Fruit fly (Drosophila melanogaster): ENCODE results near the gene Set8.

DNA sequence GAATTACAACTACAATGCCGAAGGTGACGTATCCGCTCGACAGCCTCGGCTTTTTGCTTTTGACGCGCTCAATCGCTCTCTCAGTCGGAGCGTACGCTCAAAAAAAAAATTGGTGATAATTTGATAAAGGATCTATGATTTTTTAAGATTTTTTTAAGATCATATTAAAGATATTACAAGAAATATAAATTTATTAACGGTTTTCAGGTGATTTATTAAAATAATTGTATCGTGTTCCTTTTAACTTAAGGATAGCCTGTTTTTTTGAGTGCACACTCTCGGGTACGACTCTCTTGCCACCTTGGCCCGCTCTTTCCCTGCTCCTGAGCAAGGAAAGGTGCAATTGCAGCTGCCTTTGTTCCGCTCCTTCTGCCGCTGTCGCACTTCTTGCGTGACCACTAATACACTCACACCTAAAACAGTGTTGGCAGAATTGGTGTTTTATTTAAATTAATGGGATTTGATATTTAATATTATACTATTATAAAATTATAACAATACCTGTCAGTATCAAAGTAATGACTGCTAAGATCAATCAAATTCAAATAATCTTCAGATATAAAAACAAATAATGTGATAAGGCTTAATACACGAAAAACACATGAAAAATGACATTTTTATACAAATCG is 37.8 kb upstream of the Set8 start:
- TF ChIP-seq CG5204 (GFP tag; optimal IDR thresholded peaks at IDR 0.05), result peak; percentile 36
- TF ChIP-seq cic (GFP tag; optimal IDR thresholded peaks at IDR 0.05), result no peak
- peak; percentile 64 for TF ChIP-seq kay (GFP tag; ENCODE audit: borderline replicate concordance)
- TF ChIP-seq toe (GFP tag; optimal IDR thresholded peaks at IDR 0.05), result peak; percentile 32
- TF ChIP-seq tj (GFP tag; optimal IDR thresholded peaks at IDR 0.05), result no peak
- TF ChIP-seq Hr96 (GFP tag; optimal IDR thresholded peaks at IDR 0.05), result no peak
- TF ChIP-seq Clk (GFP tag; optimal IDR thresholded peaks at IDR 0.05), result peak; percentile 41
- TF ChIP-seq CG1620 (GFP tag; optimal IDR thresholded peaks at IDR 0.05), result no peak
- no peak for TF ChIP-seq cnc (optimal IDR thresholded peaks at IDR 0.05)
- peak; percentile 60 for TF ChIP-seq CG7101 (tag; optimal IDR thresholded peaks at IDR 0.05)
- peak; percentile 65 for TF ChIP-seq CG14711 (tag; optimal IDR thresholded peaks at IDR 0.05)
- peak; percentile 71 for TF ChIP-seq CG7045 (GFP tag; optimal IDR thresholded peaks at IDR 0.05)
- TF ChIP-seq Mnt (GFP tag; optimal IDR thresholded peaks at IDR 0.05), result no peak
- no peak for TF ChIP-seq pad (GFP tag; optimal IDR thresholded peaks at IDR 0.05)

Data from whole organism, adult.